Worm (Caenorhabditis elegans): Measurements from ENCODE around the gene unc-30.

The unc-30 gene

DNA sequence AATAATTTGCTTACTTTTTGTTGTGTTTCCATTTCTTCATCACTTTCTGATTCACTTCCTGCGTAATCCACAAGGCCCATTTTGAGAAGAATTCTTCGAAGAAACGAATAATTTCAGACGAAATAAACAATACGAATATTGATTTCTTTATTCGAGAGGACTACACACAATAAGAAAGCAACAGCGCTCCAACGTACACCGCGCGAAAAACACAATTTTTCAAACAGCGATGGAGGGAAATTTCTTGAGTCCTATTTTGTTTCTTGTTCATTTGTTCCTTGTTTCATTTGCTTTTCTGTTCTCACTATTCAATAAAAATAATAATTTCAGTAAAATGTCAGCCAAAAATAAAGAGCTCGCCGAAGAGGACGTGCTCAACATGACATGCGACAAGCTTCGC, 25.1 kb upstream of the unc-30 start, which contains the start of the genes prcc-1 and C39E9.12:
TSS of gene prcc-1 (minus strand) at position 119 of the 400 bp plus-strand sequence.
TSS of gene C39E9.12 (plus strand) at position 331 of the 400 bp plus-strand sequence.
- no peak for TF ChIP-seq unc-62 (GFP tag; optimal IDR thresholded peaks at IDR 0.05)

DNA sequence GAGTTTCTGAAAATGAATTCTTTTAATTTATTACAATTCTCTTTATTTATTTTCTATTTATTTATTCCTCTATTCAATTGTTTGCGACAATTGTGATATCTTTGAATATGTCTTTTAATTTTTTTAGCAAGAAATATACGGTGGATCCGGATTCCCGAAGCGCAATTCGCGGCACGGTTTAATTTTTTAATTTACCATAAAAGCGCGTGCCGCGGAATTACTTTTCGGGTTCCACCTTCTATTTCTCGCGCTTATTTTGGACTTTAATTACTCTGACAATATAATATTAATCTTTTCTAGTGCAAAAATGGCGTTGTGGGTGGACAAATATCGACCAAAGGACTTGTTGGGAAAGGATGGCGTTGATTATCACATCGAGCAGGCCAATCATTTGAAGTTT, 23.3 kb upstream of the unc-30 start, which contains the start of gene rfc-3:
TSS of gene rfc-3 (plus strand) at position 301 of the 400 bp plus-strand sequence.
- TF ChIP-seq unc-62 (GFP tag; optimal IDR thresholded peaks at IDR 0.05) = no peak

ce11 chrIV:13096778-13097177, 22.0 kb upstream of the unc-30 start:
- TF ChIP-seq unc-62 (GFP tag; optimal IDR thresholded peaks at IDR 0.05) = no peak

ce11 chrIV:13098652-13099051, 20.1 kb upstream of the unc-30 start, which contains the start of the genes dli-1, tin-9.2 and exos-4.1:
TSS of gene dli-1 (minus strand) at chrIV:13098792.
TSS of gene tin-9.2 (plus strand) at chrIV:13098995.
TSS of gene exos-4.1 (plus strand) at chrIV:13098999.
- TF ChIP-seq unc-62 (GFP tag; optimal IDR thresholded peaks at IDR 0.05) = no peak

ce11 chrIV:13100415-13100814, 18.4 kb upstream of the unc-30 start, which contains the start of gene fask-1:
TSS of gene fask-1 (plus strand) at chrIV:13100715.
- TF ChIP-seq unc-62 (GFP tag; optimal IDR thresholded peaks at IDR 0.05) = no peak

DNA sequence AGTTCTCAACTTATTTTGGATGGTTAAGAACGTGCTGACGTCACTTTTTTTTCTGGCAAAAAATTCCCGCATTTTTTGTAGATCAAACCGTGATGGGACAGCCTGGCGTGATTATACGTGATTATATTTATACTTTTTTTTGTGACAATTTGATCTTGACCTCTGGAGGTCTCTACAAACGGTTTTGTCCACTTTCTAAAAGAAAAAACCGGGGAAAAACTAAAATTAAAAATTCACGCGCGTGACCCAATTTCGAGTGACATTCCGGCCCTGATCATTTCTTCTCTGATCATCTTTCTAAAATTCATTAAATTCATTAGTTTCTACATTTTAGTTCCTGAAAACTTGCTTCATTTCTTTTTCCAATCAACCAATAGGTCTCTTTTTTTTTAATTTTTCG, 13.9 kb upstream of the unc-30 start, which contains the start of gene rde-11:
TSS of gene rde-11 (plus strand) at position 301 of the 400 bp plus-strand sequence.
- no peak for TF ChIP-seq unc-62 (GFP tag; optimal IDR thresholded peaks at IDR 0.05)

DNA sequence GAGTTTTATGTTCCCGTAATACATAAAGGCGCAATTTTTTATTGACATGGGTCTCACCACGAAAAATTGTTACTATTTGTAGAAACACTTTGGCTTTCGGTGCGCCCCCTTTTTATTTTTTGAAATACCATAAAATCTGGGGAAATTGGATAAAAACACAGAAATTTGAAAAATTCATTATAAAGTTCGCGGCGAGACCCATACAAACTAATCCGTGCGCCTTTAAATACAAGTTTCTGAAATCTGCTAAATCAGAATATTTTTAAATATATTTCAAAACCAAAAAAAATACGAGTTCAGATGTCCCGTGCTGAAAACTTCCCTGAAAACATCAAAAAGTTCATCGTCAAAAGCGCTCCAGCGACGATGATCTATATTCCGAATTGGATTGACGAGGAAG, 11.4 kb upstream of the unc-30 start, which contains the start of gene B0564.2:
TSS of gene B0564.2 (plus strand) at position 301 of the 400 bp plus-strand sequence.
- no peak for TF ChIP-seq unc-62 (GFP tag; optimal IDR thresholded peaks at IDR 0.05)

DNA sequence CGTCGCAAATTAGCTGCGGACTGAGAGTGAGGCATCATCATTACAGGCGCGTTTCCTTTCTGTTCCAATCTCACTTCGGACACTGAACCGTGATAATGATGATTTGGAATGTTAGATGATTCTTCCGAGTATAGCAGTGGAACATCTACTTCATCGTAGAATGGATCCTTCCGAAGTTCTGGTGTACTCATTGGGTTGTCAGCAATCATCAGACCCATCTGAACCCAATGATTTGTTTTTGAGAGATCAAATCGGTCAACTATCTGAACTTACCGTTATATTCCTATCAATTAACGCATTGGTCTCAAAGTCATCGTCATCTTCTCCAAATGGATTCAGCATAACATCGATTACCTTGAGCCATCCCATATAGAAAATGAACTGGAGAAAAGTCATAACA, 10.3 kb upstream of the unc-30 start:
- no peak for TF ChIP-seq unc-62 (GFP tag; optimal IDR thresholded peaks at IDR 0.05)

ce11 chrIV:13109751-13110150, 9.0 kb upstream of the unc-30 start, which contains the start of gene best-1:
TSS of gene best-1 (minus strand) at chrIV:13109779.
- no peak for TF ChIP-seq unc-62 (GFP tag; optimal IDR thresholded peaks at IDR 0.05)

ce11 chrIV:13110876-13111275, 7.9 kb upstream of the unc-30 start:
- TF ChIP-seq unc-62 (GFP tag; optimal IDR thresholded peaks at IDR 0.05) = no peak

DNA sequence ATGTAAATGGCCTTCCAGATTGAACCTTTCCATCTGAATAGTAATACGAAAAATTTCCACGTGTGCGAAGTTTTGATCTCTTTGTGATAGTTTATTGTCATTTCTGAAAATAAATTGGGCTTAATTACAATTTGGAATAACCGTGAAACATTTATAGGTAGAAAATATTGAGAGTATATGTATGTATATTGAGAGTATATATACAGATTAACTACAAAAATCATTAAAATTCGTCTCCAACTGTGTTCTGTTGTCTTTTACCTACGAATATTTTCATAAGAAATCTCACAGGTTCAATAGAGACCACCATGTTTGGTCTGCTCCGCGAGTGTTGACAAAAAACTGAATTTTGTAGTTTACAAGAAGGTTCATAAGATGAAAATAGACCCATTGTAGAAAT, 5.8 kb upstream of the unc-30 start, which contains the start of gene best-2:
TSS of gene best-2 (minus strand) at position 101 of the 400 bp plus-strand sequence.
- no peak for TF ChIP-seq unc-62 (GFP tag; optimal IDR thresholded peaks at IDR 0.05)

- TF ChIP-seq unc-62 (GFP tag; optimal IDR thresholded peaks at IDR 0.05) = no peak
Measured at ce11 chrIV:13116679-13117078, 2.1 kb upstream of the unc-30 start.

DNA sequence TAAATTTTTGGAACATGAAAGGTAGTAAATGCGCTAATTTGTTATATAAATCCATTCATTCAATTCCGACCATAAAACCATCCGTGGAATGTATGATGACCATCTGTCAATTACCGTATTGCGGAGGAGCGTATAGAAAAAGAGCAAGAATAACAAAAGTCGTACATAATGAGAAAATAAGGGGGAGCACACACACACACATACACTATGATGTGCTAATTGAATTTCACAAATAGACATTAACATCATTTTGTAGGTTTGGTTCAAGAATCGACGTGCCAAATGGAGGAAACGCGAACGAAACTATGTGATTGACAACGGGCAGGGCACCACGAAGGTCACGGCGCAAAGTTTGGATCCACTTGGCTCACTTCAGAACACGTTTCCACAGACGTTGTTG, 2.6 kb downstream of the unc-30 start:
- no peak for TF ChIP-seq unc-62 (GFP tag; optimal IDR thresholded peaks at IDR 0.05)

- TF ChIP-seq unc-62 (GFP tag; optimal IDR thresholded peaks at IDR 0.05) = no peak
Measured at ce11 chrIV:13125999-13126398, 7.2 kb downstream of the unc-30 start.

- no peak for TF ChIP-seq unc-62 (GFP tag; optimal IDR thresholded peaks at IDR 0.05)
Measured at ce11 chrIV:13127720-13128119, 8.9 kb downstream of the unc-30 start.

- no peak for TF ChIP-seq unc-62 (GFP tag; optimal IDR thresholded peaks at IDR 0.05)
Measured at ce11 chrIV:13142254-13142653, 23.5 kb downstream of the unc-30 start, which contains the start of gene spe-43. TSS of gene spe-43 (minus strand) at chrIV:13142354.

ce11 chrIV:13149276-13149675, 30.5 kb downstream of the unc-30 start, which contains the start of gene nlp-79:
TSS of gene nlp-79 (plus strand) at chrIV:13149576.
- TF ChIP-seq unc-62 (GFP tag; optimal IDR thresholded peaks at IDR 0.05) = no peak
